In the genomic region with DNA sequence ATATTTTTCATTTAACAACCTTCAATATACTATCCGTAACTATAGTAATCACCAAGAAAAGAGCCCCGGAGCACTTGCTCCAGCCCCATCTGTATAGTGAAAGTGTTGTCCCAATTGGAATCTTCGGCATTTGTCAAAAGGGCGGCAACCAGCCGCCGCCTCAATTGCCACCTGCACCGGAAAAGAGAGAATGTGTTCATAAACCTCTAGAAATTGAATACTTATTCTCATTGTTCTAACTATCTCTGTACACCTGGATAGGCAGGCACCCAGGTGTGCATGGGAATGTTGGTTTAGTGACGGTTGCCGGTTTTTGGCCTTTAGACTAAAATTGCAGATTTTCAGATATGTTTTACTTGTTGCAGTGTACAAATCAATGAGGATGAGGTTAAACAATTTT, we compare ENCODE assay signal across 2 worm cellular contexts.
TF ChIP-seq lines count a peak whose summit lies in the region.

No protein-coding gene starts in this region.

TF ChIP-seq in whole organism, L4 larva, 104 proteins besides CTCF, POLR2A, EP300 and RAD21:
- TF ChIP-seq aha-1 (tag; lab: Kevin White, UChicago) (peak; percentile 81), F49E8.2 (tag; optimal IDR thresholded peaks at IDR 0.05; lab: Kevin White, UChicago; ENCODE audit: borderline replicate concordance) (no peak)

TF ChIP-seq in whole organism, young adult, 124 proteins besides CTCF, POLR2A, EP300 and RAD21:
- TF ChIP-seq snpc-4 (GFP tag; optimal IDR thresholded peaks at IDR 0.05; lab: Kevin White, UChicago) (no peak), snpc-4 (tag; optimal IDR thresholded peaks at IDR 0.05; lab: Kevin White, UChicago) (peak in 1 of 4 experiments; percentile 22), zim-3 (tag; optimal IDR thresholded peaks at IDR 0.05; lab: Kevin White, UChicago) (no peak), ets-4 (GFP tag; optimal IDR thresholded peaks at IDR 0.05; lab: Kevin White, UChicago) (no peak), T07F8.4 (tag; optimal IDR thresholded peaks at IDR 0.05; lab: Kevin White, UChicago) (no peak), attf-6 (GFP tag; IDR thresholded peaks at IDR 0.05; lab: Robert Waterston, UW) (peak; percentile 55; the same call in 1 of the 2 replicates), ceh-91 (GFP tag; IDR thresholded peaks at IDR 0.05; lab: Robert Waterston, UW) (no peak), pbrm-1 (GFP tag; IDR thresholded peaks at IDR 0.05; lab: Robert Waterston, UW) (no peak)
